Worm (Caenorhabditis elegans) whole organism, L3 larva: Measurements from ENCODE around the gene cysl-3.

Experiments
- R02D3.7 ChIP-seq: fragments of 150-350 bp; optimal IDR thresholded peaks from 2 replicates; lab custom pipeline; 2014; ENCODE audit warnings: missing biosample characterization, missing genetic modification characterization
- ZK546.5 ChIP-seq: sonication (generic microtip); optimal IDR thresholded peaks from 2 replicates; lab custom pipeline; 2017; ENCODE audit warnings: missing biosample characterization, missing genetic modification characterization
- aly-2 ChIP-seq: fragments of 150-350 bp; optimal IDR thresholded peaks from 2 replicates; lab custom pipeline; 2014; ENCODE audit warnings: missing biosample characterization, missing genetic modification characterization
- ama-1 ChIP-seq: fragments of 150-350 bp; optimal IDR thresholded peaks from 2 replicates; lab custom pipeline; 2018
- ceh-16 ChIP-seq: sonication (generic microtip); optimal IDR thresholded peaks from 2 replicates; lab custom pipeline; 2017; ENCODE audit warnings: missing biosample characterization, missing genetic modification characterization
- ceh-28 ChIP-seq: fragments of 150-350 bp; optimal IDR thresholded peaks from 2 replicates; lab custom pipeline; 2014; ENCODE audit warnings: missing biosample characterization, missing genetic modification reagents, missing genetic modification characterization
- ceh-82 ChIP-seq: fragments of 150-350 bp; optimal IDR thresholded peaks from 2 replicates; lab custom pipeline; 2014; ENCODE audit warnings: missing biosample characterization, missing genetic modification characterization
- ceh-9 ChIP-seq: sonication (generic microtip); optimal IDR thresholded peaks from 2 replicates; lab custom pipeline; 2018; ENCODE audit warnings: missing biosample characterization, missing genetic modification characterization
- daf-12 ChIP-seq: fragments of 150-350 bp; optimal IDR thresholded peaks from 2 replicates; lab custom pipeline; 2014; ENCODE audit warnings: missing biosample characterization, missing genetic modification reagents, missing genetic modification characterization
- egl-27 ChIP-seq: sonication (generic microtip); optimal IDR thresholded peaks from 4 replicates; lab custom pipeline; 2017; ENCODE audit warnings: missing biosample characterization, missing genetic modification reagents, missing genetic modification characterization
- egl-5 ChIP-seq: fragments of 150-350 bp; optimal IDR thresholded peaks from 2 replicates; lab custom pipeline; 2017; ENCODE audit warnings: missing biosample characterization, missing genetic modification reagents, missing genetic modification characterization, inconsistent platforms
- elt-1 ChIP-seq: fragments of 150-350 bp; optimal IDR thresholded peaks from 2 replicates; lab custom pipeline; 2014; ENCODE audit warnings: missing biosample characterization, missing genetic modification characterization
- elt-2 ChIP-seq: sonication (generic microtip); optimal IDR thresholded peaks from 2 replicates; lab custom pipeline; 2016; ENCODE audit warnings: missing genetic modification reagents, mild to moderate bottlenecking, missing genetic modification characterization, missing compliant biosample characterization
- elt-3 ChIP-seq, 3 experiments: fragments of 150-350 bp in 1 of 3; sonication (generic microtip) in 2 of 3; optimal IDR thresholded peaks; 2 replicates in 2 of 3; 4 replicates in 1 of 3; lab custom pipeline; 2014 to 2017; ENCODE audit warnings: missing biosample characterization in 3 of 3, missing genetic modification characterization in 3 of 3
- eor-1 ChIP-seq, 2 experiments: fragments of 150-350 bp; optimal IDR thresholded peaks; 2 replicates each; lab custom pipeline; 2014 to 2018; ENCODE audit warnings: missing biosample characterization in 2 of 2, missing genetic modification characterization in 2 of 2
- fkh-10 ChIP-seq: sonication (generic microtip); optimal IDR thresholded peaks from 2 replicates; lab custom pipeline; 2017; ENCODE audit warnings: missing biosample characterization, missing genetic modification reagents, missing genetic modification characterization
- fkh-2 ChIP-seq: fragments of 150-350 bp; optimal IDR thresholded peaks from 2 replicates; lab custom pipeline; 2014; ENCODE audit warnings: missing biosample characterization, missing genetic modification reagents, missing genetic modification characterization
- fos-1 ChIP-seq: fragments of 150-350 bp; optimal IDR thresholded peaks from 2 replicates; lab custom pipeline; 2014; ENCODE audit warnings: missing biosample characterization, missing genetic modification characterization
- hmg-11 ChIP-seq: sonication (generic microtip); optimal IDR thresholded peaks from 2 replicates; lab custom pipeline; 2016; ENCODE audit warnings: missing genetic modification characterization, missing compliant biosample characterization
- jun-1 ChIP-seq: fragments of 150-350 bp; optimal IDR thresholded peaks from 2 replicates; lab custom pipeline; 2014; ENCODE audit warnings: missing biosample characterization, missing genetic modification reagents, missing genetic modification characterization
- lin-15B ChIP-seq: fragments of 150-350 bp; optimal IDR thresholded peaks from 2 replicates; lab custom pipeline; 2014; ENCODE audit warnings: missing biosample characterization, missing genetic modification characterization
- lin-39 ChIP-seq: fragments of 150-350 bp; optimal IDR thresholded peaks from 2 replicates; lab custom pipeline; 2018; ENCODE audit warnings: missing biosample characterization, missing genetic modification reagents, missing genetic modification characterization
- lsy-12 ChIP-seq: sonication (generic microtip); optimal IDR thresholded peaks from 2 replicates; lab custom pipeline; 2016; ENCODE audit warnings: mild to moderate bottlenecking, missing genetic modification characterization, missing compliant biosample characterization
- mdl-1 ChIP-seq: fragments of 150-350 bp; optimal IDR thresholded peaks from 2 replicates; lab custom pipeline; 2014; ENCODE audit warnings: missing biosample characterization, missing genetic modification characterization
- mml-1 ChIP-seq: fragments of 150-350 bp; sonication (generic microtip); optimal IDR thresholded peaks from 3 replicates; lab custom pipeline; 2014; ENCODE audit warnings: missing biosample characterization, missing genetic modification characterization
- nfya-1 ChIP-seq: sonication (generic microtip); optimal IDR thresholded peaks from 2 replicates; lab custom pipeline; 2017; ENCODE audit warnings: missing genetic modification characterization, mild to moderate bottlenecking, missing compliant biosample characterization, antibody characterized with exemption, moderate library complexity; ENCODE audit not compliant: insufficient read depth
- nhr-11 ChIP-seq: fragments of 150-350 bp; optimal IDR thresholded peaks from 2 replicates; lab custom pipeline; 2014; ENCODE audit warnings: missing biosample characterization, missing genetic modification characterization
- nhr-12 ChIP-seq: fragments of 150-350 bp; optimal IDR thresholded peaks from 2 replicates; lab custom pipeline; 2014; ENCODE audit warnings: missing biosample characterization, missing genetic modification characterization
- nhr-23 ChIP-seq: fragments of 150-350 bp; optimal IDR thresholded peaks from 2 replicates; lab custom pipeline; 2014; ENCODE audit warnings: missing biosample characterization, missing genetic modification reagents, missing genetic modification characterization
- nhr-237 ChIP-seq: fragments of 150-350 bp; optimal IDR thresholded peaks from 2 replicates; lab custom pipeline; 2014; ENCODE audit warnings: missing biosample characterization, missing genetic modification characterization
- nhr-25 ChIP-seq: sonication (generic microtip); optimal IDR thresholded peaks from 2 replicates; lab custom pipeline; 2017; ENCODE audit warnings: missing biosample characterization, missing genetic modification characterization
- nhr-28 ChIP-seq: fragments of 150-350 bp; optimal IDR thresholded peaks from 2 replicates; lab custom pipeline; 2014; ENCODE audit warnings: missing biosample characterization, missing genetic modification characterization
- nhr-43 ChIP-seq: sonication (generic microtip); optimal IDR thresholded peaks from 2 replicates; lab custom pipeline; 2016; ENCODE audit warnings: mild to moderate bottlenecking, missing genetic modification characterization, missing compliant biosample characterization; ENCODE audit not compliant: poor library complexity, severe bottlenecking
- nhr-67 ChIP-seq: fragments of 150-350 bp; optimal IDR thresholded peaks from 2 replicates; lab custom pipeline; 2014; ENCODE audit warnings: missing biosample characterization, missing genetic modification characterization
- nhr-76 ChIP-seq: fragments of 150-350 bp; sonication (generic microtip); optimal IDR thresholded peaks from 5 replicates; lab custom pipeline; 2014; ENCODE audit warnings: missing biosample characterization, missing genetic modification characterization
- nhr-77 ChIP-seq: fragments of 150-350 bp; optimal IDR thresholded peaks from 2 replicates; lab custom pipeline; 2014; ENCODE audit warnings: missing biosample characterization, missing genetic modification characterization
- pha-4 ChIP-seq: fragments of 150-350 bp; optimal IDR thresholded peaks from 2 replicates; lab custom pipeline; 2014; ENCODE audit warnings: missing biosample characterization, missing genetic modification reagents, missing genetic modification characterization
- pqm-1 ChIP-seq: fragments of 150-350 bp; optimal IDR thresholded peaks from 2 replicates; lab custom pipeline; 2017; ENCODE audit warnings: missing biosample characterization, missing genetic modification characterization, inconsistent platforms
- sea-2 ChIP-seq: fragments of 150-350 bp; sonication (generic microtip); optimal IDR thresholded peaks from 4 replicates; lab custom pipeline; 2014; ENCODE audit warnings: missing biosample characterization, missing genetic modification reagents, missing genetic modification characterization
- skn-1 ChIP-seq: fragments of 150-350 bp; optimal IDR thresholded peaks from 2 replicates; lab custom pipeline; 2014; ENCODE audit warnings: missing biosample characterization, missing genetic modification characterization
- snpc-4 ChIP-seq: fragments of 150-350 bp; optimal IDR thresholded peaks from 2 replicates; lab custom pipeline; 2014; ENCODE audit warnings: missing biosample characterization, missing genetic modification characterization
- tbx-2 ChIP-seq: sonication (generic microtip); optimal IDR thresholded peaks from 2 replicates; lab custom pipeline; 2016; ENCODE audit warnings: mild to moderate bottlenecking, missing genetic modification characterization, missing compliant biosample characterization
- unc-39 ChIP-seq: sonication (generic microtip); optimal IDR thresholded peaks from 4 replicates; lab custom pipeline; 2017; ENCODE audit warnings: missing biosample characterization, missing genetic modification characterization
- unc-62 ChIP-seq: fragments of 150-350 bp; sonication (generic microtip); optimal IDR thresholded peaks from 4 replicates; lab custom pipeline; 2014; ENCODE audit warnings: missing biosample characterization, missing genetic modification reagents, missing genetic modification characterization
- zag-1 ChIP-seq: fragments of 150-350 bp; optimal IDR thresholded peaks from 2 replicates; lab custom pipeline; 2014; ENCODE audit warnings: missing biosample characterization, missing genetic modification characterization
- ztf-11 ChIP-seq: fragments of 150-350 bp; optimal IDR thresholded peaks from 2 replicates; lab custom pipeline; 2014; ENCODE audit warnings: missing biosample characterization, missing genetic modification characterization
- ztf-4 ChIP-seq: fragments of 150-350 bp; optimal IDR thresholded peaks from 2 replicates; lab custom pipeline; 2014; ENCODE audit warnings: missing biosample characterization, missing genetic modification characterization

cysl-3 gene

DNA sequence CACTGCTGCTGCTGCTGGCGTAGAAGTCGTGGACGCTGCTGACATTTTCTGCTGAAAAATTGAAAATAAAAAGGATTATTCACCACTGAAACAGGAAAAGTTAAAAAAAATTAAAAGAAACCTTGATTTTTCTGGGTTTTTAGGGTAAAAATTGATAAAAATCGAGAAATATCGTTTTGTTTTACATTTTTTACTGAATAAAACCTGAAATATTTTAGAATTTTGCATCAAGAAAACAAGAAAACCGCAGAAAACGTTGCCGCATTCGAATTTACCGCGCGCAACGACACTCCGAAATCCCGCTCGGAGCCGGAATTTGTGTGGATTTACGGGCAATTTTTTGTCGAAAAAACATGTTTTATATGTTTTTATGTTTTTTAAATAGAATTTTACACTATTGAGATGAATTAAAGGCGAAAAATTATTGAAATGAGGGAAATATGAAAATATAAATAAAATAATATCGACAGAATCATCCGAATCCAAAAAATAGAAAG lies 16.5 kb downstream of the cysl-3 start, which contains the start of gene chk-1 (continued):
- TF ChIP-seq ceh-82 (no peak), hmg-11 (tag; lab: Kevin White, UChicago) (no peak), zag-1 (tag; lab: Kevin White, UChicago) (no peak), nhr-28 (tag; lab: Kevin White, UChicago) (no peak), snpc-4 (peak; percentile 59), aly-2 (tag; lab: Kevin White, UChicago) (no peak), egl-27 (tag; lab: Kevin White, UChicago) (no peak), ztf-11 (no peak), ama-1 (lab: Kevin White, UChicago) (no peak)

DNA sequence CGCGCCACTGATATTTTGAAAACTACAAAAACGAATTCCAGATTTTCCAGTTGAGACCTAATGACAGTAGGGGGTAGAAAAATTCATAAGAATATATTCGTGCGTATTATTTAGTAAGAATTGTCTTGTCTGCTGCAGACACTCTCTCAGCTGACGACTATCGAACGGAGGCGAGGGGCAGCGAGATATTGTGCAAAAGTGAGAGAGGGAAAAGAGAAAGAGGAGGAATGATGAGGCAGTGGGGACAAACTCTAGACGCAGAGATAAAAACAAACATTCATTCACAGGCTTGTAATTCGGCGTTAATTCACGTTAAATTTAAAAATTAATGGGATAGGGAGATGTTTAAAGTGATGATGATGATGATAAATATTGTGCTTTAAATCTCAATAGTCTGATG lies 19.0 kb downstream of the cysl-3 start, which contains the start of gene gid-7:
TSS of gene gid-7 (minus strand) at position 188 of the 400 bp plus-strand sequence.
- TF ChIP-seq aly-2 (tag; lab: Kevin White, UChicago) (no peak), jun-1 (no peak), egl-27 (tag; lab: Kevin White, UChicago) (no peak), pha-4 (tag; lab: Kevin White, UChicago) (peak; percentile 50), elt-2 (tag; lab: Kevin White, UChicago) (peak; percentile 26), snpc-4 (peak; percentile 71), fkh-10 (GFP tag; lab: Kevin White, UChicago) (no peak), fos-1 (no peak), nhr-25 (tag; lab: Kevin White, UChicago) (no peak), ZK546.5 (no peak), skn-1 (peak; percentile 7), nhr-43 (tag; lab: Kevin White, UChicago) (no peak), mdl-1 (tag; lab: Kevin White, UChicago) (no peak), ceh-16 (tag; lab: Kevin White, UChicago) (no peak), nhr-23 (tag; lab: Kevin White, UChicago) (no peak), nhr-76 (tag; lab: Kevin White, UChicago) (no peak), ama-1 (lab: Kevin White, UChicago) (no peak), nhr-28 (tag; lab: Kevin White, UChicago) (no peak), nhr-11 (tag; lab: Kevin White, UChicago) (no peak), nhr-237 (tag; lab: Kevin White, UChicago) (no peak), lin-15B (tag; lab: Kevin White, UChicago) (no peak), ztf-11 (no peak), pqm-1 (no peak), nhr-12 (tag; lab: Kevin White, UChicago) (no peak), ceh-28 (tag; lab: Kevin White, UChicago) (peak; percentile 3), hmg-11 (tag; lab: Kevin White, UChicago) (peak; percentile 64), unc-39 (tag; lab: Kevin White, UChicago) (no peak), elt-3 (tag; optimal IDR thresholded peaks at IDR 0.05; lab: Kevin White, UChicago) (no peak), ztf-4 (tag; lab: Kevin White, UChicago) (no peak), sea-2 (no peak), nhr-77 (tag; lab: Kevin White, UChicago) (no peak), egl-5 (tag; lab: Kevin White, UChicago) (no peak), fkh-2 (no peak), mml-1 (tag; lab: Kevin White, UChicago) (no peak), zag-1 (tag; lab: Kevin White, UChicago) (no peak), daf-12 (no peak), ceh-9 (tag; lab: Kevin White, UChicago) (no peak), tbx-2 (tag; lab: Kevin White, UChicago) (no peak), R02D3.7 (tag; lab: Kevin White, UChicago) (peak; percentile 68), unc-62 (no peak), lin-39 (tag; lab: Kevin White, UChicago) (no peak), ceh-82 (no peak), elt-1 (no peak), eor-1 (tag; optimal IDR thresholded peaks at IDR 0.05; lab: Kevin White, UChicago) (no peak), lsy-12 (tag; lab: Kevin White, UChicago) (no peak), nhr-67 (no peak), nfya-1 (peak; percentile 57)
